Worm (Caenorhabditis elegans): ENCODE measurements around the gene T28A11.19.

The T28A11.19 gene

ce11 chrV:3269407-3269806 lies at the start of gene T28A11.19:
T28A11.19 (minus strand) TSS chrV:3269514.
- TF ChIP-seq hmbx-1 (tag; optimal IDR thresholded peaks at IDR 0.05) (no peak), tbx-11 (GFP tag; IDR thresholded peaks at IDR 0.05) (no peak), ets-7 (tag; optimal IDR thresholded peaks at IDR 0.05) (no peak), F13C5.2 (tag; optimal IDR thresholded peaks at IDR 0.05) (no peak), ceh-36 (tag; optimal IDR thresholded peaks at IDR 0.05) (no peak), ceh-13 (GFP tag; optimal IDR thresholded peaks at IDR 0.05) (no peak), B0310.2 (tag; optimal IDR thresholded peaks at IDR 0.05) (no peak), hmg-4 (GFP tag; optimal IDR thresholded peaks at IDR 0.05) (no peak), tbx-37 (GFP tag; conservative IDR thresholded peaks at IDR 0.05) (no peak), aly-1 (tag; optimal IDR thresholded peaks at IDR 0.05) (no peak), flt-1 (GFP tag; IDR thresholded peaks at IDR 0.05) (no peak)

- no peak for TF ChIP-seq tbx-37 (GFP tag; conservative IDR thresholded peaks at IDR 0.05)
- TF ChIP-seq ceh-13 (GFP tag; optimal IDR thresholded peaks at IDR 0.05), result no peak
- TF ChIP-seq hnd-1 (tag; optimal IDR thresholded peaks at IDR 0.05), result no peak
- no peak for TF ChIP-seq ceh-36 (tag; optimal IDR thresholded peaks at IDR 0.05)
- TF ChIP-seq sea-1 (GFP tag; conservative IDR thresholded peaks at IDR 0.05), result no peak
Measured at ce11 chrV:3318975-3319374, 49.7 kb upstream of the T28A11.19 start, which contains the start of gene F35F10.13. F35F10.13 (minus strand) TSS chrV:3319075.

ce11 chrV:3316108-3316507 lies 46.8 kb upstream of the T28A11.19 start, which contains the start of gene F35F10.1:
F35F10.1 (plus strand) TSS chrV:3316307.
- TF ChIP-seq F13C5.2 (tag; optimal IDR thresholded peaks at IDR 0.05), result no peak
- TF ChIP-seq sea-1 (GFP tag; conservative IDR thresholded peaks at IDR 0.05), result no peak
- TF ChIP-seq hmbx-1 (tag; optimal IDR thresholded peaks at IDR 0.05), result no peak
- TF ChIP-seq ceh-13 (GFP tag; optimal IDR thresholded peaks at IDR 0.05), result no peak
- TF ChIP-seq tbx-11 (GFP tag; IDR thresholded peaks at IDR 0.05), result no peak
- TF ChIP-seq tra-4 (tag; optimal IDR thresholded peaks at IDR 0.05), result no peak
- TF ChIP-seq ets-7 (tag; optimal IDR thresholded peaks at IDR 0.05), result no peak

ce11 chrV:3315308-3315707 lies 46.0 kb upstream of the T28A11.19 start, which contains the start of gene arrd-19:
arrd-19 (minus strand) TSS chrV:3315516.
- TF ChIP-seq tra-4 (tag; optimal IDR thresholded peaks at IDR 0.05) (no peak), aly-1 (tag; optimal IDR thresholded peaks at IDR 0.05) (no peak), ama-1 (optimal IDR thresholded peaks at IDR 0.05) (no peak), hmbx-1 (tag; optimal IDR thresholded peaks at IDR 0.05) (no peak), B0310.2 (tag; optimal IDR thresholded peaks at IDR 0.05) (no peak), flt-1 (GFP tag; IDR thresholded peaks at IDR 0.05) (no peak), ceh-13 (GFP tag; optimal IDR thresholded peaks at IDR 0.05) (no peak), sea-1 (GFP tag; conservative IDR thresholded peaks at IDR 0.05) (no peak)

DNA sequence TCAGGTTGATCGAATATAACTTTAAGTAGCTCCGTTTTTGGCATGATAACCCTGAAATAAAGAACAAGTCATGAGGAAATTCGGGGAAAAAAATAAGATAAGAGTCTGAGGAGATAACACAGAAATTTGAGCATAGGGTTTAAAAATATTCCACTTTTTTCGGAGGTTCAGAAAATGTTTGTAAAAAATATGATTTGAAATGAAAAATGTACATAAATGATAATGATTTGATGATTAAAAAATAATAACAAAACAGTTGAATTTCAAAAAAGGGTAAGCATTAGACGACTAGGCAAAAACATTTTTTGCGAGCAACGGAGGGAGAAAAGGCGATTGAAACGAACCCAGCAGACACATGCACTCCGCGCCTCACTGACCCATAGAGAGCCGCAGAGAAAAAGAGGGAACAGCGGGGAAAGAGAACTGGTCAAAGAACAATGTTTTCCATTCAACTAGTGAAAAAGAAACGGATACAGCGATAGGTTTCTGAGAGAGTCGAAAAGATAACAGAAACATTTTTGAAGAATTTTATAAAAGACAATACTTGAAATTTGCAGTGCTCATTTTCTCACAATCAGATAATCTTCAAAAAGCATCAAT lies 42.9 kb upstream of the T28A11.19 start, which contains the start of gene arrd-18:
arrd-18 (minus strand) TSS at position 51 of the 600 bp plus-strand sequence.
- TF ChIP-seq aly-1 (tag; optimal IDR thresholded peaks at IDR 0.05), result no peak
- no peak for TF ChIP-seq scrt-1 (GFP tag; IDR thresholded peaks at IDR 0.05)
- no peak for TF ChIP-seq flt-1 (GFP tag; IDR thresholded peaks at IDR 0.05)
- TF ChIP-seq sea-1 (GFP tag; conservative IDR thresholded peaks at IDR 0.05), result no peak
- TF ChIP-seq ets-7 (tag; optimal IDR thresholded peaks at IDR 0.05), result no peak
- no peak for TF ChIP-seq hmbx-1 (tag; optimal IDR thresholded peaks at IDR 0.05)
- TF ChIP-seq tbx-37 (GFP tag; conservative IDR thresholded peaks at IDR 0.05), result no peak
- no peak for TF ChIP-seq ama-1 (optimal IDR thresholded peaks at IDR 0.05)
- TF ChIP-seq tra-4 (tag; optimal IDR thresholded peaks at IDR 0.05), result no peak
- TF ChIP-seq hmg-4 (GFP tag; optimal IDR thresholded peaks at IDR 0.05), result no peak
- no peak for TF ChIP-seq ceh-13 (GFP tag; optimal IDR thresholded peaks at IDR 0.05)
- TF ChIP-seq B0310.2 (tag; optimal IDR thresholded peaks at IDR 0.05), result no peak
- TF ChIP-seq tbx-11 (GFP tag; IDR thresholded peaks at IDR 0.05), result no peak
- TF ChIP-seq hnd-1 (tag; optimal IDR thresholded peaks at IDR 0.05), result no peak
- TF ChIP-seq F13C5.2 (tag; optimal IDR thresholded peaks at IDR 0.05), result no peak
- TF ChIP-seq ceh-36 (tag; optimal IDR thresholded peaks at IDR 0.05), result no peak
- no peak for TF ChIP-seq pes-1 (GFP tag; IDR thresholded peaks at IDR 0.05)

DNA sequence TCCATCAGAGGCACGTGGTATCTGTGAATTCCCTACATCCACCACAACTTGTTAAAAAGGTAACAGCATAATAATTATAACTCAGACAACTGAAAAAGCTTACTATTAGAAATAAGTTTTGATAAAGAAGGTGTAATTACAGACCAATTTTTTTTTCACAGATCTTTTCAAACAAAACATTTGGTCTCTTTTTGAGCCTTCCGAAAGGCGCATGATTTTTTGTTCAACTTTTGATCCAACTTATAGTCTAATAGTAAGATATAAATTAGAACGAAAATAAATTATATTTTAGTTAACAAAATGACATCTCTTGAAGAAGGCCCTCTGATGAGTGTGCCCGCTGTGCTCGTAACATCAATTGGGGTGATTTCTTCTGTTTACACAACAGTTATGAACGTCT lies 38.9 kb upstream of the T28A11.19 start, which contains the start of gene srbc-3:
srbc-3 (plus strand) TSS at position 301 of the 400 bp plus-strand sequence.
- TF ChIP-seq ceh-36 (tag; optimal IDR thresholded peaks at IDR 0.05), result no peak
- TF ChIP-seq B0310.2 (tag; optimal IDR thresholded peaks at IDR 0.05), result no peak
- TF ChIP-seq F13C5.2 (tag; optimal IDR thresholded peaks at IDR 0.05), result no peak
- no peak for TF ChIP-seq tbx-37 (GFP tag; conservative IDR thresholded peaks at IDR 0.05)
- TF ChIP-seq hmbx-1 (tag; optimal IDR thresholded peaks at IDR 0.05), result no peak
- no peak for TF ChIP-seq scrt-1 (GFP tag; IDR thresholded peaks at IDR 0.05)
- TF ChIP-seq flt-1 (GFP tag; IDR thresholded peaks at IDR 0.05), result no peak
- no peak for TF ChIP-seq ama-1 (optimal IDR thresholded peaks at IDR 0.05)
- TF ChIP-seq tbx-11 (GFP tag; IDR thresholded peaks at IDR 0.05), result no peak
- TF ChIP-seq ceh-13 (GFP tag; optimal IDR thresholded peaks at IDR 0.05), result no peak
- no peak for TF ChIP-seq pes-1 (GFP tag; IDR thresholded peaks at IDR 0.05)
- TF ChIP-seq ets-7 (tag; optimal IDR thresholded peaks at IDR 0.05), result no peak
- TF ChIP-seq sea-1 (GFP tag; conservative IDR thresholded peaks at IDR 0.05), result no peak
- no peak for TF ChIP-seq tra-4 (tag; optimal IDR thresholded peaks at IDR 0.05)
- no peak for TF ChIP-seq aly-1 (tag; optimal IDR thresholded peaks at IDR 0.05)

DNA sequence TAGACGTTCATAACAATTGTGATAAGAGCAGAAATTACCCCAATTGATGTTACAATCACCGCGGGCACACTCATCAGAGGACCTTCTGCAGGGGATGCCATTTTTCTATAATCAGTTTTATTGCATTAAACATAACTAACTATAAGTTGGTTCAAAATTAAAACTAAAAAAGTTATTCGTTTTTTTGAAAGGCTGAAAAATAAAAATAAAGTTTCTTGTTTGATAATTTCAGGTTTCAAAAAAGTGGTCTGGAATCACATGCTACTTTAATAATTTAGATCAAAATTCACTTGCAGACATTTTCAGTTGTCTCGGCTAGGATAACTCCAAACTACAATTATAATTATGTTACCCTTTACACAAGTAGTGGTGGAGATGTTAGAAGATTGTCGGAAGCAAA lies 32.6 kb upstream of the T28A11.19 start, which contains the start of gene srbc-1:
srbc-1 (minus strand) TSS at position 101 of the 400 bp plus-strand sequence.
- no peak for TF ChIP-seq ama-1 (optimal IDR thresholded peaks at IDR 0.05)
- TF ChIP-seq ceh-36 (tag; optimal IDR thresholded peaks at IDR 0.05), result no peak
- TF ChIP-seq ets-7 (tag; optimal IDR thresholded peaks at IDR 0.05), result no peak
- no peak for TF ChIP-seq ceh-13 (GFP tag; optimal IDR thresholded peaks at IDR 0.05)
- no peak for TF ChIP-seq tbx-37 (GFP tag; conservative IDR thresholded peaks at IDR 0.05)
- no peak for TF ChIP-seq hmbx-1 (tag; optimal IDR thresholded peaks at IDR 0.05)
- TF ChIP-seq scrt-1 (GFP tag; IDR thresholded peaks at IDR 0.05), result no peak
- TF ChIP-seq hmg-4 (GFP tag; optimal IDR thresholded peaks at IDR 0.05), result no peak
- no peak for TF ChIP-seq sea-1 (GFP tag; conservative IDR thresholded peaks at IDR 0.05)
- no peak for TF ChIP-seq hnd-1 (tag; optimal IDR thresholded peaks at IDR 0.05)
- no peak for TF ChIP-seq tra-4 (tag; optimal IDR thresholded peaks at IDR 0.05)
- no peak for TF ChIP-seq pes-1 (GFP tag; IDR thresholded peaks at IDR 0.05)
- TF ChIP-seq tbx-11 (GFP tag; IDR thresholded peaks at IDR 0.05), result no peak
- TF ChIP-seq flt-1 (GFP tag; IDR thresholded peaks at IDR 0.05), result no peak

Measured in whole organism, early embryonic.